Worm (Caenorhabditis elegans): Measurements from ENCODE around the gene ZK380.6.
A peak's percentile ranks its signal among the peaks of the same experiment; 100 is the strongest.

ZK380.6 gene

ce11 chrX:1627013-1627412, 27.2 kb upstream of the ZK380.6 start (continued):
- TF ChIP-seq B0035.1 (tag; optimal IDR thresholded peaks at IDR 0.05), result peak; percentile 95
- TF ChIP-seq nfya-2 (GFP tag; IDR thresholded peaks at IDR 0.05), result no peak
- TF ChIP-seq attf-3 (GFP tag; conservative IDR thresholded peaks at IDR 0.05), result 0 out of 2 replicates have a peak, but pooled peaks have one; percentile 21
- no peak for TF ChIP-seq attf-6 (GFP tag; IDR thresholded peaks at IDR 0.05)
- 0 out of 2 replicates have a peak, but pooled peaks have one; percentile 15 for TF ChIP-seq ztf-28 (GFP tag; IDR thresholded peaks at IDR 0.05)
- peak; percentile 80 for TF ChIP-seq bed-2 (GFP tag; IDR thresholded peaks at IDR 0.05)
- TF ChIP-seq sptf-2 (GFP tag; optimal IDR thresholded peaks at IDR 0.05), result peak; percentile 60
- TF ChIP-seq ceh-100 (GFP tag; IDR thresholded peaks at IDR 0.05), result peak; percentile 61
- no peak for TF ChIP-seq bed-1 (GFP tag; IDR thresholded peaks at IDR 0.05)
- peak; percentile 86 for TF ChIP-seq hmg-1.2 (GFP tag; IDR thresholded peaks at IDR 0.05)
- no peak for TF ChIP-seq B0019.2 (GFP tag; conservative IDR thresholded peaks at IDR 0.05)
- peak; percentile 58 for TF ChIP-seq mel-28 (tag; optimal IDR thresholded peaks at IDR 0.05; ENCODE audit: borderline replicate concordance)
- no peak for TF ChIP-seq nfya-1 (tag; optimal IDR thresholded peaks at IDR 0.05; ENCODE audit: borderline replicate concordance, insufficient read depth)
- no peak for TF ChIP-seq nhr-27 (tag; optimal IDR thresholded peaks at IDR 0.05)
- peak; percentile 93 for TF ChIP-seq hmg-20 (GFP tag; IDR thresholded peaks at IDR 0.05)
- 0 out of 2 replicates have a peak, but pooled peaks have one; percentile 51 for TF ChIP-seq F37B4.10 (GFP tag; IDR thresholded peaks at IDR 0.05)
- TF ChIP-seq lsl-1 (GFP tag; optimal IDR thresholded peaks at IDR 0.05), result no peak
- TF ChIP-seq F57C9.4 (tag; optimal IDR thresholded peaks at IDR 0.05), result peak; percentile 35
- TF ChIP-seq T26A5.8 (tag; optimal IDR thresholded peaks at IDR 0.05), result no peak
- no peak for TF ChIP-seq madf-8 (GFP tag; conservative IDR thresholded peaks at IDR 0.05)
- TF ChIP-seq F55B11.4 (tag; optimal IDR thresholded peaks at IDR 0.05; ENCODE audit: borderline replicate concordance, insufficient read depth), result no peak
- TF ChIP-seq gei-17 (GFP tag; optimal IDR thresholded peaks at IDR 0.05), result peak; percentile 98
- no peak for TF ChIP-seq ceh-40 (GFP tag; IDR thresholded peaks at IDR 0.05)
- TF ChIP-seq ekl-4 (GFP tag; IDR thresholded peaks at IDR 0.05), result peak; percentile 93
- peak; percentile 65 for TF ChIP-seq hlh-12 (tag; optimal IDR thresholded peaks at IDR 0.05)
- TF ChIP-seq unc-130 (GFP tag; optimal IDR thresholded peaks at IDR 0.05), result peak; percentile 0
- TF ChIP-seq zfh-2 (GFP tag; conservative IDR thresholded peaks at IDR 0.05), result peak; percentile 77
- peak; percentile 87 for TF ChIP-seq chd-7 (tag; optimal IDR thresholded peaks at IDR 0.05)
- TF ChIP-seq rcor-1 (GFP tag; IDR thresholded peaks at IDR 0.05), result peak; percentile 96
- peak; percentile 99 for TF ChIP-seq ztf-26 (tag; optimal IDR thresholded peaks at IDR 0.05)
- peak; percentile 89 for TF ChIP-seq T07F8.4 (tag; optimal IDR thresholded peaks at IDR 0.05)
- TF ChIP-seq mcd-1 (GFP tag; IDR thresholded peaks at IDR 0.05), result peak; percentile 87
- TF ChIP-seq ztf-3 (GFP tag; optimal IDR thresholded peaks at IDR 0.05), result peak; percentile 89
- TF ChIP-seq lir-1 (GFP tag; conservative IDR thresholded peaks at IDR 0.05), result peak; percentile 87
- TF ChIP-seq Y53G8AR.9 (GFP tag; conservative IDR thresholded peaks at IDR 0.05), result peak; percentile 98
- no peak for TF ChIP-seq sea-2 (GFP tag; IDR thresholded peaks at IDR 0.05)
- no peak for TF ChIP-seq dpff-1 (tag; optimal IDR thresholded peaks at IDR 0.05)
- no peak for TF ChIP-seq F49E8.2 (tag; optimal IDR thresholded peaks at IDR 0.05; ENCODE audit: insufficient read depth)
- TF ChIP-seq ceh-79 (tag; optimal IDR thresholded peaks at IDR 0.05), result no peak
- no peak for TF ChIP-seq Y79H2A.3 (GFP tag; conservative IDR thresholded peaks at IDR 0.05)
- TF ChIP-seq ZK185.1 (tag; optimal IDR thresholded peaks at IDR 0.05; ENCODE audit: poor library complexity, severe bottlenecking), result peak; percentile 98
- peak; percentile 98 for TF ChIP-seq repo-1 (tag; optimal IDR thresholded peaks at IDR 0.05)
- TF ChIP-seq atf-7 (tag; optimal IDR thresholded peaks at IDR 0.05), result peak; percentile 97
- TF ChIP-seq tbx-9 (tag; optimal IDR thresholded peaks at IDR 0.05; ENCODE audit: borderline replicate concordance), result no peak
- no peak for TF ChIP-seq ama-1 (optimal IDR thresholded peaks at IDR 0.05)
- peak in 1 of 2 experiments; percentile 78 for TF ChIP-seq ama-1 (GFP tag; optimal IDR thresholded peaks at IDR 0.05)
- peak; percentile 49 for TF ChIP-seq cebp-1 (GFP tag; IDR thresholded peaks at IDR 0.05)
- peak; percentile 97 for TF ChIP-seq cebp-1 (tag; optimal IDR thresholded peaks at IDR 0.05)
- peak; percentile 90 for TF ChIP-seq lin-54 (GFP tag; optimal IDR thresholded peaks at IDR 0.05)
